Fruit fly (Drosophila melanogaster) whole organism, pupa: ENCODE data around the gene CG4872.

Experiments
- CG10348 ChIP-seq: fragments of 200-800 bp; sonication (Bioruptor generic); IDR thresholded peaks from 2 replicates; pipeline ENCODE4 v1.3.6; 2022; ENCODE audit warnings: missing biosample characterization, missing genetic modification characterization
- CG12605 ChIP-seq: fragments of 200-800 bp; sonication (Bioruptor generic); IDR thresholded peaks from 2 replicates; pipeline ENCODE4 v1.3.6; 2022; ENCODE audit warnings: missing biosample characterization, missing genetic modification characterization
- CG13204 ChIP-seq: fragments of 200-800 bp; sonication (Bioruptor generic); optimal IDR thresholded peaks from 2 replicates; lab custom pipeline; 2018; ENCODE audit warnings: missing biosample characterization, mild to moderate bottlenecking, missing genetic modification characterization, moderate library complexity
- CG14655 ChIP-seq: fragments of 200-800 bp; sonication (Bioruptor generic); optimal IDR thresholded peaks from 3 replicates; lab custom pipeline; 2017; ENCODE audit warnings: mild to moderate bottlenecking, missing biosample characterization, missing genetic modification reagents, missing genetic modification characterization
- CG15710 ChIP-seq: fragments of 200-800 bp; sonication (Bioruptor generic); optimal IDR thresholded peaks from 2 replicates; lab custom pipeline; 2018; ENCODE audit warnings: missing biosample characterization, mild to moderate bottlenecking, missing genetic modification characterization, moderate library complexity
- CG17806 ChIP-seq: fragments of 200-800 bp; sonication (Bioruptor generic); optimal IDR thresholded peaks from 2 replicates; lab custom pipeline; 2018; ENCODE audit warnings: missing biosample characterization, mild to moderate bottlenecking, missing genetic modification characterization, moderate library complexity
- CG32121 ChIP-seq: fragments of 200-800 bp; sonication (Bioruptor generic); IDR thresholded peaks from 2 replicates; pipeline ENCODE4 v1.3.6; 2022; ENCODE audit warnings: missing biosample characterization, missing genetic modification characterization
- CG34367 ChIP-seq: fragments of 200-800 bp; sonication (Bioruptor generic); optimal IDR thresholded peaks from 2 replicates; lab custom pipeline; 2018; ENCODE audit warnings: missing biosample characterization, mild to moderate bottlenecking, missing genetic modification characterization
- CG4496 ChIP-seq: fragments of 200-800 bp; sonication (Bioruptor generic); IDR thresholded peaks from 3 replicates; pipeline ENCODE4 v1.3.6; 2022; ENCODE audit warnings: missing biosample characterization, missing genetic modification characterization
- CG8159 ChIP-seq: fragments of 200-800 bp; sonication (Bioruptor generic); optimal IDR thresholded peaks from 3 replicates; lab custom pipeline; 2018; ENCODE audit warnings: missing biosample characterization, mild to moderate bottlenecking, missing genetic modification characterization, moderate library complexity
- CG8301 ChIP-seq: fragments of 200-800 bp; sonication (Bioruptor generic); optimal IDR thresholded peaks from 2 replicates; lab custom pipeline; 2018; ENCODE audit warnings: missing biosample characterization, mild to moderate bottlenecking, missing genetic modification characterization
- CG9948 ChIP-seq: fragments of 200-800 bp; sonication (Bioruptor generic); optimal IDR thresholded peaks from 2 replicates; lab custom pipeline; 2018; ENCODE audit warnings: missing biosample characterization, mild to moderate bottlenecking, missing genetic modification characterization, moderate library complexity
- D1 ChIP-seq: fragments of 200-800 bp; sonication (Bioruptor generic); optimal IDR thresholded peaks from 2 replicates; lab custom pipeline; 2018; ENCODE audit warnings: missing biosample characterization, mild to moderate bottlenecking, missing genetic modification characterization, moderate library complexity
- EcR ChIP-seq: fragments of 200-800 bp; sonication (Bioruptor generic); optimal IDR thresholded peaks from 3 replicates; lab custom pipeline; 2019; ENCODE audit warnings: missing biosample characterization, missing genetic modification characterization, mild to moderate bottlenecking, moderate library complexity, missing genetic modification reagents
- Ets98B ChIP-seq: fragments of 200-800 bp; sonication (Bioruptor generic); IDR thresholded peaks from 2 replicates; pipeline ENCODE4 v1.3.6; 2022; ENCODE audit warnings: missing biosample characterization, missing genetic modification characterization
- Pif1A ChIP-seq: fragments of 200-800 bp; sonication (Bioruptor generic); optimal IDR thresholded peaks from 3 replicates; lab custom pipeline; 2016; ENCODE audit warnings: missing biosample characterization, missing genetic modification characterization
- Pif1B ChIP-seq: fragments of 200-800 bp; sonication (Bioruptor generic); optimal IDR thresholded peaks from 3 replicates; lab custom pipeline; 2016; ENCODE audit warnings: missing biosample characterization, missing genetic modification characterization
- Snoo ChIP-seq: fragments of 200-800 bp; sonication (Bioruptor generic); optimal IDR thresholded peaks from 3 replicates; lab custom pipeline; 2017; ENCODE audit warnings: missing biosample characterization, mild to moderate bottlenecking, missing genetic modification characterization, inconsistent platforms
- fd96Ca ChIP-seq: fragments of 200-800 bp; sonication (Bioruptor generic); IDR thresholded peaks from 3 replicates; pipeline ENCODE4 v1.3.6; 2022; ENCODE audit warnings: missing biosample characterization, missing genetic modification characterization
- gl ChIP-seq: fragments of 200-800 bp; sonication (Bioruptor generic); optimal IDR thresholded peaks from 2 replicates; lab custom pipeline; 2018; ENCODE audit warnings: missing biosample characterization, mild to moderate bottlenecking, missing genetic modification characterization
- rn ChIP-seq: fragments of 200-800 bp; sonication (Bioruptor generic); IDR thresholded peaks from 2 replicates; pipeline ENCODE4 v1.3.6; 2022; ENCODE audit warnings: missing biosample characterization, missing genetic modification characterization

The CG4872 gene

dm6 chrX:16886551-16886950 is 5.4 kb downstream of the CG4872 start, which contains the start of the genes DENR and CG4880:
TSS of gene DENR (minus strand) at chrX:16886560.
TSS of gene CG4880 (plus strand) at chrX:16886818.
- no peak for TF ChIP-seq CG4496

- no peak for TF ChIP-seq CG10348
- TF ChIP-seq CG34367 (tag; lab: Kevin White, UChicago): no peak
- TF ChIP-seq CG8301 (tag; lab: Kevin White, UChicago): no peak
- TF ChIP-seq CG17806: no peak
- TF ChIP-seq CG4496: no peak
- no peak for TF ChIP-seq Snoo (tag; lab: Kevin White, UChicago)
Observed at dm6 chrX:16889510-16889909, 8.4 kb downstream of the CG4872 start, which contains the start of gene CG13002. TSS of gene CG13002 (plus strand) at chrX:16889810.

- 0 out of 3 replicates have a peak, but pooled peaks have one; percentile 14 for TF ChIP-seq fd96Ca (GFP tag; lab: Robert Waterston, UW)
- TF ChIP-seq CG34367 (tag; lab: Kevin White, UChicago): no peak
- TF ChIP-seq gl: no peak
Observed at dm6 chrX:16890599-16890998, 9.5 kb downstream of the CG4872 start.

dm6 chrX:16893034-16893433 is 11.9 kb downstream of the CG4872 start:
- no peak for TF ChIP-seq CG34367 (tag; lab: Kevin White, UChicago)
- no peak for TF ChIP-seq CG14655 (GFP tag; lab: Kevin White, UChicago)
- TF ChIP-seq D1 (tag; lab: Kevin White, UChicago): no peak

dm6 chrX:16897087-16897486 is 15.9 kb downstream of the CG4872 start, which contains the start of gene CG33252:
TSS of gene CG33252 (minus strand) at chrX:16897187.
- TF ChIP-seq CG13204 (GFP tag; lab: Kevin White, UChicago): no peak
- no peak for TF ChIP-seq CG34367 (tag; lab: Kevin White, UChicago)

dm6 chrX:16900283-16900682 is 19.1 kb downstream of the CG4872 start:
- no peak for TF ChIP-seq CG15710
- 0 out of 2 replicates have a peak, but pooled peaks have one; percentile 1 for TF ChIP-seq CG32121 (GFP tag; lab: Robert Waterston, UW)
- TF ChIP-seq EcR (GFP tag; lab: Kevin White, UChicago): peak; percentile 60
- no peak for TF ChIP-seq Snoo (tag; lab: Kevin White, UChicago)
- TF ChIP-seq CG17806: no peak
- TF ChIP-seq, all 21 proteins: peak for 2

- TF ChIP-seq CG32121 (GFP tag; lab: Robert Waterston, UW) (no peak), Pif1A (no peak), CG8159 (tag; lab: Kevin White, UChicago) (no peak), CG9948 (tag; lab: Kevin White, UChicago) (no peak), Pif1B (no peak), CG8301 (tag; lab: Kevin White, UChicago) (no peak), CG14655 (GFP tag; lab: Kevin White, UChicago) (no peak), CG34367 (tag; lab: Kevin White, UChicago) (no peak), Ets98B (GFP tag; lab: Robert Waterston, UW) (no peak), CG12605 (GFP tag; lab: Robert Waterston, UW) (no peak)
Observed at dm6 chrX:16902435-16902834, 21.3 kb downstream of the CG4872 start.

- TF ChIP-seq Ets98B (GFP tag; lab: Robert Waterston, UW): peak; percentile 66; the same call in 1 of the 2 replicates
- TF ChIP-seq CG14655 (GFP tag; lab: Kevin White, UChicago): no peak
- peak; percentile 12 for TF ChIP-seq CG8159 (tag; lab: Kevin White, UChicago)
- no peak for TF ChIP-seq CG8301 (tag; lab: Kevin White, UChicago)
- TF ChIP-seq EcR (GFP tag; lab: Kevin White, UChicago): peak; percentile 33
- no peak for TF ChIP-seq CG9948 (tag; lab: Kevin White, UChicago)
- TF ChIP-seq CG13204 (GFP tag; lab: Kevin White, UChicago): no peak
- no peak for TF ChIP-seq D1 (tag; lab: Kevin White, UChicago)
- no peak; the same call in 1 of the 2 replicates for TF ChIP-seq CG12605 (GFP tag; lab: Robert Waterston, UW)
- TF ChIP-seq Pif1A: peak; percentile 34
- peak; percentile 33 for TF ChIP-seq Pif1B
- TF ChIP-seq CG15710: no peak
- TF ChIP-seq Snoo (tag; lab: Kevin White, UChicago): no peak
- no peak for TF ChIP-seq rn (GFP tag; lab: Robert Waterston, UW)
- TF ChIP-seq CG32121 (GFP tag; lab: Robert Waterston, UW): peak; percentile 71
- no peak for TF ChIP-seq CG10348
- TF ChIP-seq fd96Ca (GFP tag; lab: Robert Waterston, UW): 0 out of 3 replicates have a peak, but pooled peaks have one; percentile 43
- peak; percentile 29 for TF ChIP-seq gl
- TF ChIP-seq CG4496: peak; percentile 70
- no peak for TF ChIP-seq CG34367 (tag; lab: Kevin White, UChicago)
- TF ChIP-seq CG17806: no peak
Observed at dm6 chrX:16906065-16906464, 24.9 kb downstream of the CG4872 start.
